Worm (Caenorhabditis elegans): ENCODE results near the gene pyc-1.

Gene pyc-1

DNA sequence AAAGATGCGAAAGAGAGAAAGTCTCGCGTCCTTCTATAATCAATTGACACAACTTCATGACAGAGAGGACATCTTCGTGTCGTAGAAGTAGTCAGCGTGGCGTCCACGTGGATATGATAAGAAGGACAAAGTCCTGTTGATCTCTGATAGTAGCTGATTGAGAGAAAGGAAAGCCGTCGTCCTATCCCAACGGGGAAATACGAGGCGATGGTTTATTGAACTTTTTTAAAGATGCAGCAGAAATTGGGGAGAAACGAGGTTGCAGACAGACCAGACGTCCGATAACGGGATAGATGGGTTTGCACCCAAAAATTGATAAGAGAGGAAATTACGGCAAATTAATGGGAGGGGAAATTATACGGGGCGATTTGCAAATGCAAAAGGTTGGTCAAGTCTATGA lies 19.8 kb downstream of the pyc-1 start (continued):
- TF ChIP-seq xbp-1 (tag; optimal IDR thresholded peaks at IDR 0.05) (peak; percentile 25), ztf-4 (tag; optimal IDR thresholded peaks at IDR 0.05) (peak; percentile 55), aly-2 (tag; optimal IDR thresholded peaks at IDR 0.05) (no peak), lin-14 (GFP tag; optimal IDR thresholded peaks at IDR 0.05) (peak; percentile 89), nhr-237 (tag; optimal IDR thresholded peaks at IDR 0.05) (no peak), isw-1 (GFP tag; IDR thresholded peaks at IDR 0.05) (no peak), sox-4 (tag; optimal IDR thresholded peaks at IDR 0.05) (no peak), mab-9 (GFP tag; IDR thresholded peaks at IDR 0.05) (no peak), hlh-17 (GFP tag; optimal IDR thresholded peaks at IDR 0.05; ENCODE audit: borderline replicate concordance) (no peak), nhr-11 (tag; optimal IDR thresholded peaks at IDR 0.05) (no peak)

DNA sequence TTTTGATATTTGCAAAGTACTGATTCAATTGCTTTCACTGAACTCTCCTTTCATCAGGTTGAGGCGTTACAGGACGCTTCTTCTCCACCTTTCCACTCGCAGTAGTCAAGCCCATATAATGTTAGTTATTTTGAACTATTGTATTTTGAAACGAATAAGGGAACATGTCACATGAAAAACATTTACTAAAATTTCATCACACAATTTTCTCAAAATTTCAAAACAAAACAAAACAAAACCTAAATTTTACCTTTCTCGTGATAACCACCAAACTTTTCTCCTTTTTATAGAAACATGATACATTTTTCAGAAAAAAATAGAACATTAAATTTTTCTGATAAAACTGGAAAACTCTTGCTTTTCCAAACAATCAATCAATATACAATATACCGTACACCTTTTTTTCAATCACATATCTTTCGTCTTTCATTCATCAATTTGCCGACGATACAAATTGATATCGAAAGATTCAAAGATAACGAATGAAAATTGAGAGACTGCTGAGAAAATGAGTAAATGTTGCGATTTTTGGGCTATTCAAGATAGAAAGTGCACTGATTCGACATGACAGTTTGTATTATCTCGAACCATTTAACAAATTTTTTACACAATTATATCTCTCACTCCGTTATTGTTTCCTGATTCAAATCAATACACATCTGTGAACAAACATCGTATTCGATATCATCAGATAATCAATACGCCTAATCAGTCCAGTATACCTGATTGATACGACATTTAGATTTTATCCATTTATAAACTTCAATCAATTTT lies 21.1 kb downstream of the pyc-1 start:
- TF ChIP-seq lin-14 (GFP tag; optimal IDR thresholded peaks at IDR 0.05) (peak; percentile 68), nhr-20 (tag; optimal IDR thresholded peaks at IDR 0.05) (peak; percentile 82), fkh-10 (GFP tag; optimal IDR thresholded peaks at IDR 0.05) (no peak), unc-130 (tag; optimal IDR thresholded peaks at IDR 0.05) (peak; percentile 8), nhr-90 (tag; optimal IDR thresholded peaks at IDR 0.05; ENCODE audit: poor library complexity) (peak; percentile 55), ceh-88 (GFP tag; IDR thresholded peaks at IDR 0.05) (no peak), elt-3 (tag; optimal IDR thresholded peaks at IDR 0.05) (peak in 5 of 6 experiments; percentile 23 to 88 (median 69)), hpl-2 (GFP tag; optimal IDR thresholded peaks at IDR 0.05) (no peak), isw-1 (GFP tag; IDR thresholded peaks at IDR 0.05) (no peak), grh-1 (GFP tag; IDR thresholded peaks at IDR 0.05) (0 out of 2 replicates have a peak, but pooled peaks have one; percentile 12), nhr-85 (tag) (peak; percentile 92), mdl-1 (tag; optimal IDR thresholded peaks at IDR 0.05) (no peak), egl-27 (tag; optimal IDR thresholded peaks at IDR 0.05) (no peak), nhr-11 (tag; optimal IDR thresholded peaks at IDR 0.05) (no peak), fkh-8 (tag; optimal IDR thresholded peaks at IDR 0.05) (no peak), C16A3.4 (tag; optimal IDR thresholded peaks at IDR 0.05) (no peak), efl-1 (optimal IDR thresholded peaks at IDR 0.05) (no peak), efl-1 (GFP tag; optimal IDR thresholded peaks at IDR 0.05 in 1 of 2) (peak in 1 of 2 experiments; percentile 81), unc-30 (tag; optimal IDR thresholded peaks at IDR 0.05) (no peak), pqm-1 (tag; optimal IDR thresholded peaks at IDR 0.05) (no peak), nhr-12 (tag; optimal IDR thresholded peaks at IDR 0.05) (no peak), ztf-11 (tag; optimal IDR thresholded peaks at IDR 0.05) (no peak), nhr-76 (tag; optimal IDR thresholded peaks at IDR 0.05) (no peak), nhr-19 (GFP tag; conservative IDR thresholded peaks at IDR 0.05) (peak; percentile 66), fos-1 (tag; optimal IDR thresholded peaks at IDR 0.05) (no peak), nhr-47 (tag; optimal IDR thresholded peaks at IDR 0.05) (peak; percentile 28), unc-62 (GFP tag; optimal IDR thresholded peaks at IDR 0.05) (no peak), egl-13 (tag; optimal IDR thresholded peaks at IDR 0.05) (no peak), nhr-84 (tag; optimal IDR thresholded peaks at IDR 0.05) (no peak), pax-3 (tag; optimal IDR thresholded peaks at IDR 0.05) (no peak), pag-3 (tag; optimal IDR thresholded peaks at IDR 0.05; ENCODE audit: borderline replicate concordance, insufficient read depth) (no peak), lsy-2 (tag; optimal IDR thresholded peaks at IDR 0.05) (peak; percentile 9 to 74), blmp-1 (tag; optimal IDR thresholded peaks at IDR 0.05) (peak; percentile 50), dpl-1 (GFP tag; optimal IDR thresholded peaks at IDR 0.05) (no peak), C04F5.9 (tag; optimal IDR thresholded peaks at IDR 0.05) (no peak), nhr-77 (tag; optimal IDR thresholded peaks at IDR 0.05) (no peak), C34B4.2 (tag; optimal IDR thresholded peaks at IDR 0.05) (no peak), F16B12.6 (tag; optimal IDR thresholded peaks at IDR 0.05) (no peak), rnt-1 (tag; optimal IDR thresholded peaks at IDR 0.05) (no peak), ceh-8 (GFP tag; optimal IDR thresholded peaks at IDR 0.05) (no peak), vab-15 (tag; optimal IDR thresholded peaks at IDR 0.05) (no peak), ceh-63 (GFP tag; optimal IDR thresholded peaks at IDR 0.05) (no peak), lir-3 (tag; optimal IDR thresholded peaks at IDR 0.05; ENCODE audit: poor library complexity) (no peak)
